Worm (Caenorhabditis elegans): Measurements from ENCODE around the gene H42K12.3.

H42K12.3 gene

DNA sequence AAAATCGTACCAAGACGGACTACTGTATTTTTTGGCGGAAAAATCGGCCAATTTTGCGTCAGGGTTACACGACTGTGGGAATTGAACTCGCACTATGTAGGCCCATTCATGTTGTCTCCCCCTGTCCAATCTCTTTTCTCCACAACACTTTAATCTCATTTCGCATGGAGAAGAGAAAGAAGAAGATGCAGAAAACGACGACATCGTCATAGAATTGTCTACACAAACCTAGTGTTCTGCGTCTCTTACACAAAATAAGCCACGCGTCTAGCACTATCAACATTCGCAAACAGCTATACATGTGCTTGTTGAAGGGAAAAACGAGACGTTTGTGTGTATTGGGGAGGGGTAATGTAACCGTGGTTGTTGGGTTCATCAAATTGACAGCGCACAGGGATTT is 11.8 kb downstream of the H42K12.3 start (continued):
- TF ChIP-seq ceh-28 (tag; optimal IDR thresholded peaks at IDR 0.05) (no peak), rbr-2 (tag; optimal IDR thresholded peaks at IDR 0.05) (peak; percentile 87), zfp-3 (GFP tag; conservative IDR thresholded peaks at IDR 0.05) (no peak), mdl-1 (tag; optimal IDR thresholded peaks at IDR 0.05) (peak; percentile 76 to 90), skn-1 (tag; optimal IDR thresholded peaks at IDR 0.05) (no peak), hlh-11 (tag; optimal IDR thresholded peaks at IDR 0.05) (peak; percentile 76), arid-1 (GFP tag; conservative IDR thresholded peaks at IDR 0.05) (no peak), lin-13 (GFP tag; optimal IDR thresholded peaks at IDR 0.05) (peak; percentile 80), madf-9 (GFP tag; conservative IDR thresholded peaks at IDR 0.05) (peak; percentile 50; the same call in 1 of the 2 replicates), Y5F2A.4 (GFP tag; optimal IDR thresholded peaks at IDR 0.05) (peak; percentile 64), dmd-8 (GFP tag; IDR thresholded peaks at IDR 0.05) (no peak), madf-5 (GFP tag; IDR thresholded peaks at IDR 0.05) (no peak), lin-29 (GFP tag; IDR thresholded peaks at IDR 0.05) (peak; percentile 69), zip-11 (GFP tag; IDR thresholded peaks at IDR 0.05) (no peak), hmg-1.1 (GFP tag; IDR thresholded peaks at IDR 0.05) (peak; percentile 96), pqm-1 (tag; optimal IDR thresholded peaks at IDR 0.05) (peak; percentile 4), fkh-10 (GFP tag; optimal IDR thresholded peaks at IDR 0.05) (peak; percentile 85), nhr-6 (tag; optimal IDR thresholded peaks at IDR 0.05) (peak; percentile 23), attf-4 (tag; optimal IDR thresholded peaks at IDR 0.05) (no peak), aha-1 (tag) (no peak), Y75B8A.6 (GFP tag; IDR thresholded peaks at IDR 0.05) (no peak), nhr-237 (tag; optimal IDR thresholded peaks at IDR 0.05) (no peak), lim-7 (GFP tag; IDR thresholded peaks at IDR 0.05) (no peak), nhr-10 (tag; optimal IDR thresholded peaks at IDR 0.05) (peak; percentile 39), ceh-44 (GFP tag; IDR thresholded peaks at IDR 0.05) (no peak), ZK546.5 (tag; optimal IDR thresholded peaks at IDR 0.05) (no peak), nhr-102 (tag; optimal IDR thresholded peaks at IDR 0.05) (peak; percentile 87), dmd-6 (GFP tag; IDR thresholded peaks at IDR 0.05) (peak; percentile 69), ceh-20 (GFP tag; IDR thresholded peaks at IDR 0.05) (peak; percentile 79), daf-16 (GFP tag; optimal IDR thresholded peaks at IDR 0.05) (peak in 1 of 2 experiments; percentile 14), daf-16 (tag; optimal IDR thresholded peaks at IDR 0.05) (peak; percentile 62), daf-8 (GFP tag; IDR thresholded peaks at IDR 0.05) (no peak), zip-2 (tag; optimal IDR thresholded peaks at IDR 0.05) (peak; percentile 88), F37D6.2 (tag; optimal IDR thresholded peaks at IDR 0.05) (peak; percentile 92), mep-1 (tag; optimal IDR thresholded peaks at IDR 0.05) (peak; percentile 93), snpc-4 (tag; optimal IDR thresholded peaks at IDR 0.05) (no peak)

DNA sequence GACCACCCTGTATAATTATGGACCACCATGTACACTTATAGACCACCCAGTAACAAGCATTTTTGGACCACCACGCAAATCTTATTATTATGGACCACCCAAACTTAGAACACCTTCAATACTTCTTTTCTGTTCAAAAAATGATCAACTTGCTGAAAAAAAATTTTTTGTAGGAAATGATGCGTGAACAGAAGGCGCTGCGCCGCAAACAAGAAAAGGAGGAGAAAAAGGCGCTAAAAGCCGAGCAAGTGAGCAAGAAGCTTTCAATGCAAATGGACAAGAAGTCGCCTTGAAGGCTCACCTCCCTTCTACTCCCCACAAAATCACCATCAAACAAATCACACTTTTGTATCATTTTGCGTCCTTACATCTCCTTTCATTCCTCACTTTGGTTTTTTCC is 16.0 kb downstream of the H42K12.3 start:
- TF ChIP-seq Y105C5A.15 (GFP tag; IDR thresholded peaks at IDR 0.05) = no peak
- TF ChIP-seq cey-2 (tag; optimal IDR thresholded peaks at IDR 0.05; ENCODE audit: borderline replicate concordance, insufficient read depth) = no peak
- no peak for TF ChIP-seq lin-38 (GFP tag; IDR thresholded peaks at IDR 0.05)
- TF ChIP-seq unc-62 (GFP tag; optimal IDR thresholded peaks at IDR 0.05 in 1 of 2) = peak in 1 of 2 experiments; percentile 96
- TF ChIP-seq unc-62 (tag; optimal IDR thresholded peaks at IDR 0.05) = no peak

DNA sequence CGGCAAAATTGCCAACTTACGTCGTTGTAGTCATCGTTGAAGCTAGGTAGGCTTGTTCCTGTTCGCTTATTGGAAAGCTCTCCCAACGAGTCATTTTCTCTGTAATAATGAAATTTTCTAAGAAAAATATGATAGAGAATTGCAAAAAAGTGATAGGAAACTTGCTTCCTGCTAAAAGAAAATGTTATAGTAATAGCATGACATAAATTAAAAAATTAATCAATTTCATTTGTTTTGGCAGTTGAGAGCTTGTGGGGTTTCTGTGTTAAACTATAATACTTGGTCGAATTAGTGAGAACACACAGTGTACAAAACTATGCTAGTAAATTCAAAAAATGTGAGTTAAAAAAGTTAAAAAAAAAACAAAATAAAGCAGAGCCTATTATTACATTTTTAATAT is 18.7 kb downstream of the H42K12.3 start, which contains the start of gene F21E9.2:
F21E9.2 (minus strand) TSS at position 101 of the 400 bp plus-strand sequence.
- no peak for TF ChIP-seq ceh-32 (tag; optimal IDR thresholded peaks at IDR 0.05; ENCODE audit: poor library complexity)
- no peak for TF ChIP-seq dmd-8 (GFP tag; IDR thresholded peaks at IDR 0.05)
- TF ChIP-seq vab-7 (GFP tag; IDR thresholded peaks at IDR 0.05) = no peak
- TF ChIP-seq arid-1 (GFP tag; conservative IDR thresholded peaks at IDR 0.05) = no peak
- no peak for TF ChIP-seq php-3 (GFP tag; IDR thresholded peaks at IDR 0.05)
- TF ChIP-seq nhr-111 (GFP tag; optimal IDR thresholded peaks at IDR 0.05) = no peak
- TF ChIP-seq nhr-28 (tag; optimal IDR thresholded peaks at IDR 0.05) = no peak
- no peak for TF ChIP-seq dve-1 (tag; optimal IDR thresholded peaks at IDR 0.05; ENCODE audit: insufficient read depth)
- TF ChIP-seq ceh-62 (tag; optimal IDR thresholded peaks at IDR 0.05) = no peak
- no peak for TF ChIP-seq egl-43 (GFP tag; IDR thresholded peaks at IDR 0.05)
- no peak for TF ChIP-seq nhr-48 (tag; optimal IDR thresholded peaks at IDR 0.05)

Data from whole organism, L4 larva.